Fruit fly (Drosophila melanogaster) whole organism, embryonic: ENCODE measurements around the gene Lsp1alpha.

Experiments
- B-H1 ChIP-seq: fragments of 200-800 bp; sonication (Bioruptor generic); IDR thresholded peaks from 3 replicates; pipeline ENCODE4 v1.3.6; 2022; ENCODE audit warnings: missing biosample characterization, missing genetic modification characterization
- Bteb2 ChIP-seq: fragments of 200-800 bp; sonication (Bioruptor generic); optimal IDR thresholded peaks from 2 replicates; lab custom pipeline; 2016; ENCODE audit warnings: missing biosample characterization, missing genetic modification characterization
- CG10366 ChIP-seq: fragments of 200-800 bp; sonication (Bioruptor generic); IDR thresholded peaks from 2 replicates; pipeline ENCODE4 v1.3.6; 2022; ENCODE audit warnings: missing biosample characterization, missing genetic modification characterization
- CG11696 ChIP-seq: fragments of 200-800 bp; sonication (Bioruptor generic); IDR thresholded peaks from 2 replicates; pipeline ENCODE4 v1.3.6; 2022; ENCODE audit warnings: missing biosample characterization, missing genetic modification characterization
- CG11723 ChIP-seq: fragments of 200-800 bp; sonication (Bioruptor generic); optimal IDR thresholded peaks from 2 replicates; lab custom pipeline; 2017; ENCODE audit warnings: missing biosample characterization, mild to moderate bottlenecking, missing genetic modification characterization
- CG12942 ChIP-seq: fragments of 200-800 bp; sonication (Bioruptor generic); optimal IDR thresholded peaks from 3 replicates; lab custom pipeline; 2016; ENCODE audit warnings: missing biosample characterization, missing genetic modification characterization
- CG13296 ChIP-seq: fragments of 200-800 bp; sonication (Bioruptor generic); optimal IDR thresholded peaks from 3 replicates; lab custom pipeline; 2018; ENCODE audit warnings: missing biosample characterization, mild to moderate bottlenecking, missing genetic modification characterization
- CG14965 ChIP-seq: fragments of 200-800 bp; sonication (Bioruptor generic); optimal IDR thresholded peaks from 2 replicates; lab custom pipeline; 2016; ENCODE audit warnings: missing biosample characterization, missing genetic modification characterization, borderline replicate concordance
- CG15696 ChIP-seq: fragments of 200-800 bp; sonication (Bioruptor generic); optimal IDR thresholded peaks from 2 replicates; lab custom pipeline; 2019; ENCODE audit warnings: missing biosample characterization, mild to moderate bottlenecking, missing genetic modification characterization, moderate library complexity
- CG1602 ChIP-seq: fragments of 200-800 bp; sonication (Bioruptor generic); optimal IDR thresholded peaks from 3 replicates; lab custom pipeline; 2016; ENCODE audit warnings: missing biosample characterization, missing genetic modification characterization
- CG1603 ChIP-seq: fragments of 200-800 bp; sonication (Bioruptor generic); optimal IDR thresholded peaks from 2 replicates; lab custom pipeline; 2019; ENCODE audit warnings: missing biosample characterization, mild to moderate bottlenecking, missing genetic modification characterization, moderate library complexity
- CG1647 ChIP-seq: fragments of 200-800 bp; sonication (Bioruptor generic); optimal IDR thresholded peaks from 3 replicates; lab custom pipeline; 2016; ENCODE audit warnings: missing biosample characterization, missing genetic modification characterization
- CG17328 ChIP-seq: fragments of 200-800 bp; sonication (Bioruptor generic); IDR thresholded peaks from 2 replicates; pipeline ENCODE4 v1.3.6; 2022; ENCODE audit warnings: missing biosample characterization, missing genetic modification characterization
- CG17829 ChIP-seq: fragments of 200-800 bp; optimal IDR thresholded peaks from 2 replicates; lab custom pipeline; 2019; ENCODE audit warnings: missing biosample characterization, mild to moderate bottlenecking, missing genetic modification characterization, moderate library complexity
- CG30020 ChIP-seq: fragments of 200-800 bp; optimal IDR thresholded peaks from 2 replicates; lab custom pipeline; 2019; ENCODE audit warnings: missing biosample characterization, mild to moderate bottlenecking, missing genetic modification characterization, moderate library complexity
- CG3281 ChIP-seq: fragments of 200-800 bp; sonication (Bioruptor generic); optimal IDR thresholded peaks from 3 replicates; lab custom pipeline; 2017; ENCODE audit warnings: missing biosample characterization, mild to moderate bottlenecking, missing genetic modification characterization
- CG34422 ChIP-seq: fragments of 200-800 bp; sonication (Bioruptor generic); IDR thresholded peaks from 3 replicates; pipeline ENCODE4 v1.3.6; 2022; ENCODE audit warnings: missing biosample characterization, missing genetic modification characterization
- CG4730 ChIP-seq: fragments of 200-800 bp; sonication (Bioruptor generic); IDR thresholded peaks from 2 replicates; pipeline ENCODE4 v1.3.6; 2022; ENCODE audit warnings: missing biosample characterization, missing genetic modification characterization
- CG4820 ChIP-seq: fragments of 200-800 bp; sonication (Bioruptor generic); optimal IDR thresholded peaks from 3 replicates; lab custom pipeline; 2016; ENCODE audit warnings: missing biosample characterization, missing genetic modification characterization
- CG5953 ChIP-seq: fragments of 200-800 bp; sonication (Bioruptor generic); IDR thresholded peaks from 2 replicates; pipeline ENCODE4 v1.3.6; 2022; ENCODE audit warnings: missing biosample characterization, missing genetic modification characterization
- CG6175 ChIP-seq: fragments of 200-800 bp; sonication (Bioruptor generic); IDR thresholded peaks from 3 replicates; pipeline ENCODE4 v1.3.6; 2022; ENCODE audit warnings: missing biosample characterization, missing genetic modification characterization
- CG8944 ChIP-seq: fragments of 200-800 bp; sonication (Bioruptor generic); optimal IDR thresholded peaks from 3 replicates; lab custom pipeline; 2016; ENCODE audit warnings: missing biosample characterization, missing genetic modification characterization
- E2f1 ChIP-seq: fragments of 200-800 bp; sonication (Bioruptor generic); IDR thresholded peaks from 2 replicates; pipeline ENCODE4 v1.3.6; 2022; ENCODE audit warnings: missing biosample characterization, missing genetic modification characterization
- Ets65A ChIP-seq: fragments of 200-800 bp; sonication (Bioruptor generic); peaks from one replicate; lab custom pipeline; 2016; ENCODE audit warnings: missing biosample characterization, missing genetic modification characterization
- Meics ChIP-seq: fragments of 200-800 bp; sonication (Bioruptor generic); optimal IDR thresholded peaks from 2 replicates; lab custom pipeline; 2017; ENCODE audit warnings: missing biosample characterization, mild to moderate bottlenecking, missing genetic modification characterization
- Neu2 ChIP-seq: fragments of 200-800 bp; sonication (Bioruptor generic); optimal IDR thresholded peaks from 3 replicates; lab custom pipeline; 2016; ENCODE audit warnings: missing biosample characterization, missing genetic modification characterization, borderline replicate concordance
- Oli ChIP-seq: fragments of 200-800 bp; sonication (Bioruptor generic); optimal IDR thresholded peaks from 2 replicates; lab custom pipeline; 2018; ENCODE audit warnings: missing biosample characterization, mild to moderate bottlenecking, missing genetic modification characterization, moderate library complexity
- Poxn ChIP-seq: fragments of 200-800 bp; sonication (Bioruptor generic); IDR thresholded peaks from 2 replicates; pipeline ENCODE4 v1.3.6; 2022; ENCODE audit warnings: missing biosample characterization, missing genetic modification characterization
- Sin3A ChIP-seq: fragments of >200 bp; optimal IDR thresholded peaks from 2 replicates; lab custom pipeline; 2018
- Stat92E ChIP-seq, 3 experiments: fragments of >200 bp in 2 of 3; fragments of 200-800 bp in 1 of 3; sonication (Bioruptor generic) in 1 of 3; optimal IDR thresholded peaks; 2 replicates each; lab custom pipeline; 2017 to 2019; ENCODE audit warnings: missing biosample characterization in 3 of 3, missing genetic modification characterization in 3 of 3, mild to moderate bottlenecking in 1 of 3, moderate library complexity in 1 of 3
- Xbp1 ChIP-seq: fragments of 200-800 bp; sonication (Bioruptor generic); optimal IDR thresholded peaks from 3 replicates; lab custom pipeline; 2016; ENCODE audit warnings: missing biosample characterization, mild to moderate bottlenecking, missing genetic modification characterization
- amos ChIP-seq: fragments of 200-800 bp; sonication (Bioruptor generic); IDR thresholded peaks from 2 replicates; pipeline ENCODE4 v1.3.6; 2022; ENCODE audit warnings: missing biosample characterization, missing genetic modification characterization; ENCODE audit not compliant: partially characterized antibody
- ap ChIP-seq: fragments of 200-800 bp; sonication (Bioruptor generic); IDR thresholded peaks from 2 replicates; pipeline ENCODE4 v1.3.6; 2022; ENCODE audit warnings: missing biosample characterization, missing genetic modification characterization
- br ChIP-seq: fragments of >200 bp; optimal IDR thresholded peaks from 2 replicates; lab custom pipeline; 2017
- cato ChIP-seq: fragments of 200-800 bp; sonication (Bioruptor generic); optimal IDR thresholded peaks from 2 replicates; lab custom pipeline; 2016; ENCODE audit warnings: missing biosample characterization, missing genetic modification characterization, borderline replicate concordance
- cg ChIP-seq: fragments of 200-800 bp; sonication (Bioruptor generic); optimal IDR thresholded peaks from 3 replicates; lab custom pipeline; 2019; ENCODE audit warnings: missing biosample characterization, mild to moderate bottlenecking, missing genetic modification characterization, moderate library complexity
- chn ChIP-seq: fragments of 200-800 bp; sonication (Bioruptor generic); optimal IDR thresholded peaks from 2 replicates; lab custom pipeline; 2016; ENCODE audit warnings: missing biosample characterization, missing genetic modification characterization
- corto ChIP-seq: fragments of 200-800 bp; sonication (Bioruptor generic); optimal IDR thresholded peaks from 2 replicates; lab custom pipeline; 2016; ENCODE audit warnings: missing biosample characterization, mild to moderate bottlenecking, missing genetic modification characterization, moderate library complexity
- crp ChIP-seq, 2 experiments: fragments of 200-800 bp; sonication (Bioruptor generic); optimal IDR thresholded peaks; 2 replicates in 1 of 2; 3 replicates in 1 of 2; lab custom pipeline; 2017; ENCODE audit warnings: missing biosample characterization in 2 of 2, missing genetic modification characterization in 2 of 2, mild to moderate bottlenecking in 1 of 2, moderate library complexity in 1 of 2
- dmrt99B ChIP-seq: fragments of 200-800 bp; sonication (Bioruptor generic); optimal IDR thresholded peaks from 2 replicates; lab custom pipeline; 2018; ENCODE audit warnings: missing biosample characterization, mild to moderate bottlenecking, missing genetic modification characterization, moderate library complexity
- fd96Cb ChIP-seq: fragments of 200-800 bp; sonication (Bioruptor generic); optimal IDR thresholded peaks from 2 replicates; lab custom pipeline; 2018; ENCODE audit warnings: missing biosample characterization, mild to moderate bottlenecking, missing genetic modification characterization, moderate library complexity
- ham ChIP-seq: fragments of 200-800 bp; sonication (Bioruptor generic); IDR thresholded peaks from 2 replicates; pipeline ENCODE4 v1.3.6; 2022; ENCODE audit warnings: missing biosample characterization, missing genetic modification characterization
- jigr1 ChIP-seq: fragments of 200-800 bp; sonication (Bioruptor generic); IDR thresholded peaks from 3 replicates; pipeline ENCODE4 v1.3.6; 2022; ENCODE audit warnings: missing biosample characterization, missing genetic modification characterization
- ken ChIP-seq: fragments of 200-800 bp; sonication (Bioruptor generic); IDR thresholded peaks from 3 replicates; pipeline ENCODE4 v1.3.6; 2022; ENCODE audit warnings: missing biosample characterization, missing genetic modification characterization
- klu ChIP-seq: fragments of 200-800 bp; sonication (Bioruptor generic); IDR thresholded peaks from 2 replicates; pipeline ENCODE4 v1.3.6; 2022; ENCODE audit warnings: missing biosample characterization, missing genetic modification characterization
- nerfin-2 ChIP-seq: fragments of 200-800 bp; sonication (Bioruptor generic); IDR thresholded peaks from 2 replicates; pipeline ENCODE4 v1.3.6; 2022; ENCODE audit warnings: missing biosample characterization, missing genetic modification characterization; ENCODE audit not compliant: partially characterized antibody
- peb ChIP-seq: fragments of 200-800 bp; sonication (Bioruptor generic); IDR thresholded peaks from 2 replicates; pipeline ENCODE4 v1.3.6; 2022; ENCODE audit warnings: missing biosample characterization, missing genetic modification characterization
- sens ChIP-seq: fragments of 200-800 bp; sonication (Bioruptor generic); peaks from one replicate; lab custom pipeline; 2016; ENCODE audit warnings: missing biosample characterization, missing genetic modification characterization
- slbo ChIP-seq: fragments of 200-800 bp; sonication (Bioruptor generic); IDR thresholded peaks from 2 replicates; pipeline ENCODE4 v1.3.6; 2022; ENCODE audit warnings: missing biosample characterization, missing genetic modification characterization
- so ChIP-seq: fragments of 200-800 bp; sonication (Bioruptor generic); IDR thresholded peaks from 3 replicates; pipeline ENCODE4 v1.3.6; 2022; ENCODE audit warnings: missing biosample characterization, missing genetic modification characterization
- sob ChIP-seq: fragments of 200-800 bp; sonication (Bioruptor generic); IDR thresholded peaks from 2 replicates; pipeline ENCODE4 v1.3.6; 2022; ENCODE audit warnings: missing biosample characterization, missing genetic modification characterization
- tgo ChIP-seq: fragments of 200-800 bp; sonication (Bioruptor generic); IDR thresholded peaks from 3 replicates; pipeline ENCODE4 v1.3.6; 2022; ENCODE audit warnings: missing biosample characterization, missing genetic modification characterization
- zf30C ChIP-seq: fragments of 200-800 bp; sonication (Bioruptor generic); optimal IDR thresholded peaks from 3 replicates; lab custom pipeline; 2018; ENCODE audit warnings: missing biosample characterization, mild to moderate bottlenecking, missing genetic modification characterization

Lsp1alpha gene

DNA sequence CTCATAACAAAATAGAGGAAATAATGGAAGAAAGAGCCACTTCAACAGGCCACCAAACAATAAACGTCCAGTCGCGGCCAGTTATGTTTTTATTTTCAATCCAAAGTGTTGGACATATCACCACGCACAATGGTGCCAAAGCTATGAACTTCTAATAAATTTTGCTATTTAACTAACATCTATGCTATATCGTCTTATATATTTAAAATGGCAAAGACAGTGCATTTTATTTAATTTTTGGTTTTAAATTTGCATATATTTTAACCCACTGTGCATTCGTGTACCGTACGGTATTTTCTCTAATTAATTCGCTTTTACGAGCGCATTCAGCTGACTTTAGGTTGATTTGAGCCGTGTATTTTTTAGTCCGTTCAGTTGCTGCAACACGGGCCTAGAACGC is 35.7 kb upstream of the Lsp1alpha start, which contains the start of gene CG15927 (continued):
- TF ChIP-seq CG10366 (GFP tag; lab: Robert Waterston, UW): peak; percentile 69
- no peak for TF ChIP-seq so (GFP tag; lab: Robert Waterston, UW)
- TF ChIP-seq Poxn (GFP tag; lab: Robert Waterston, UW): no peak
- TF ChIP-seq CG14965 (GFP tag; lab: Kevin White, UChicago): no peak
- TF ChIP-seq CG3281 (GFP tag; lab: Kevin White, UChicago): no peak
- TF ChIP-seq CG11696 (GFP tag; lab: Robert Waterston, UW): no peak; the same call in 1 of the 2 replicates
- TF ChIP-seq crp (GFP tag; optimal IDR thresholded peaks at IDR 0.05; lab: Kevin White, UChicago): no peak
- no peak for TF ChIP-seq Bteb2 (GFP tag; lab: Kevin White, UChicago)
- no peak for TF ChIP-seq Neu2 (GFP tag; lab: Kevin White, UChicago)
- no peak for TF ChIP-seq CG30020 (tag; lab: Kevin White, UChicago)
- TF ChIP-seq fd96Cb (tag; lab: Kevin White, UChicago): peak; percentile 68
- peak; percentile 61 for TF ChIP-seq Oli
- no peak for TF ChIP-seq CG1647
- TF ChIP-seq chn (GFP tag; lab: Kevin White, UChicago): no peak
- TF ChIP-seq E2f1 (GFP tag; lab: Robert Waterston, UW): no peak
- peak; percentile 58; the same call in 1 of the 2 replicates for TF ChIP-seq CG5953 (GFP tag; lab: Robert Waterston, UW)
- TF ChIP-seq cg (GFP tag; lab: Kevin White, UChicago): no peak
- no peak for TF ChIP-seq CG11723
- no peak for TF ChIP-seq Stat92E (GFP tag; optimal IDR thresholded peaks at IDR 0.05; lab: Kevin White, UChicago)
- no peak for TF ChIP-seq jigr1 (GFP tag; lab: Robert Waterston, UW)
- TF ChIP-seq sens: peak; percentile 94
- TF ChIP-seq slbo: peak; percentile 51
- TF ChIP-seq CG13296 (GFP tag; lab: Kevin White, UChicago): no peak
- TF ChIP-seq B-H1 (GFP tag; lab: Robert Waterston, UW): no peak
- TF ChIP-seq CG1602 (GFP tag; lab: Kevin White, UChicago): peak; percentile 25
- TF ChIP-seq CG4730 (GFP tag; lab: Robert Waterston, UW): no peak
- TF ChIP-seq amos (GFP tag; lab: Robert Waterston, UW): no peak
- no peak for TF ChIP-seq CG12942
- TF ChIP-seq CG1603 (tag; lab: Kevin White, UChicago): peak; percentile 45
- TF ChIP-seq Meics (GFP tag; lab: Kevin White, UChicago): no peak
- peak; percentile 82 for TF ChIP-seq CG17328 (GFP tag; lab: Robert Waterston, UW)
- no peak for TF ChIP-seq zf30C (GFP tag; lab: Kevin White, UChicago)
- no peak for TF ChIP-seq CG6175 (GFP tag; lab: Robert Waterston, UW)
- TF ChIP-seq CG34422 (GFP tag; lab: Robert Waterston, UW): no peak
- no peak for TF ChIP-seq tgo (GFP tag; lab: Robert Waterston, UW)
- TF ChIP-seq Sin3A (lab: Kevin White, UChicago): no peak
- TF ChIP-seq CG8944 (GFP tag; lab: Kevin White, UChicago): no peak
- no peak for TF ChIP-seq br (lab: Kevin White, UChicago)
- TF ChIP-seq dmrt99B (tag; lab: Kevin White, UChicago): peak; percentile 80
- TF ChIP-seq nerfin-2: no peak
- TF ChIP-seq ken (GFP tag; lab: Robert Waterston, UW): peak; percentile 73; the same call in 2 of the 3 replicates
- no peak for TF ChIP-seq CG17829 (tag; lab: Kevin White, UChicago)
- TF ChIP-seq ham (GFP tag; lab: Robert Waterston, UW): no peak
- TF ChIP-seq ap (GFP tag; lab: Robert Waterston, UW): peak; percentile 26; the same call in 1 of the 2 replicates
- peak; percentile 49 for TF ChIP-seq CG4820
- no peak for TF ChIP-seq peb
- TF ChIP-seq Ets65A (GFP tag; lab: Kevin White, UChicago): no peak
- TF ChIP-seq Xbp1: peak; percentile 47
- no peak for TF ChIP-seq klu (GFP tag; lab: Robert Waterston, UW)
- peak; percentile 13 for TF ChIP-seq cato (GFP tag; lab: Kevin White, UChicago)
- no peak for TF ChIP-seq corto (GFP tag; lab: Kevin White, UChicago)
- no peak for TF ChIP-seq CG15696 (tag; lab: Kevin White, UChicago)
- TF ChIP-seq sob: no peak
